Fruit fly (Drosophila melanogaster) whole organism, pupa: ENCODE data around the gene CG42525.

Experiments
- CG10348 ChIP-seq: fragments of 200-800 bp; sonication (Bioruptor generic); IDR thresholded peaks from 2 replicates; pipeline ENCODE4 v1.3.6; 2022; ENCODE audit warnings: missing biosample characterization, missing genetic modification characterization
- CG12605 ChIP-seq: fragments of 200-800 bp; sonication (Bioruptor generic); IDR thresholded peaks from 2 replicates; pipeline ENCODE4 v1.3.6; 2022; ENCODE audit warnings: missing biosample characterization, missing genetic modification characterization
- CG13204 ChIP-seq: fragments of 200-800 bp; sonication (Bioruptor generic); optimal IDR thresholded peaks from 2 replicates; lab custom pipeline; 2018; ENCODE audit warnings: missing biosample characterization, mild to moderate bottlenecking, missing genetic modification characterization, moderate library complexity
- CG14655 ChIP-seq: fragments of 200-800 bp; sonication (Bioruptor generic); optimal IDR thresholded peaks from 3 replicates; lab custom pipeline; 2017; ENCODE audit warnings: mild to moderate bottlenecking, missing biosample characterization, missing genetic modification reagents, missing genetic modification characterization
- CG15710 ChIP-seq: fragments of 200-800 bp; sonication (Bioruptor generic); optimal IDR thresholded peaks from 2 replicates; lab custom pipeline; 2018; ENCODE audit warnings: missing biosample characterization, mild to moderate bottlenecking, missing genetic modification characterization, moderate library complexity
- CG17806 ChIP-seq: fragments of 200-800 bp; sonication (Bioruptor generic); optimal IDR thresholded peaks from 2 replicates; lab custom pipeline; 2018; ENCODE audit warnings: missing biosample characterization, mild to moderate bottlenecking, missing genetic modification characterization, moderate library complexity
- CG32121 ChIP-seq: fragments of 200-800 bp; sonication (Bioruptor generic); IDR thresholded peaks from 2 replicates; pipeline ENCODE4 v1.3.6; 2022; ENCODE audit warnings: missing biosample characterization, missing genetic modification characterization
- CG34367 ChIP-seq: fragments of 200-800 bp; sonication (Bioruptor generic); optimal IDR thresholded peaks from 2 replicates; lab custom pipeline; 2018; ENCODE audit warnings: missing biosample characterization, mild to moderate bottlenecking, missing genetic modification characterization
- CG4496 ChIP-seq: fragments of 200-800 bp; sonication (Bioruptor generic); IDR thresholded peaks from 3 replicates; pipeline ENCODE4 v1.3.6; 2022; ENCODE audit warnings: missing biosample characterization, missing genetic modification characterization
- CG8159 ChIP-seq: fragments of 200-800 bp; sonication (Bioruptor generic); optimal IDR thresholded peaks from 3 replicates; lab custom pipeline; 2018; ENCODE audit warnings: missing biosample characterization, mild to moderate bottlenecking, missing genetic modification characterization, moderate library complexity
- CG8301 ChIP-seq: fragments of 200-800 bp; sonication (Bioruptor generic); optimal IDR thresholded peaks from 2 replicates; lab custom pipeline; 2018; ENCODE audit warnings: missing biosample characterization, mild to moderate bottlenecking, missing genetic modification characterization
- CG9948 ChIP-seq: fragments of 200-800 bp; sonication (Bioruptor generic); optimal IDR thresholded peaks from 2 replicates; lab custom pipeline; 2018; ENCODE audit warnings: missing biosample characterization, mild to moderate bottlenecking, missing genetic modification characterization, moderate library complexity
- D1 ChIP-seq: fragments of 200-800 bp; sonication (Bioruptor generic); optimal IDR thresholded peaks from 2 replicates; lab custom pipeline; 2018; ENCODE audit warnings: missing biosample characterization, mild to moderate bottlenecking, missing genetic modification characterization, moderate library complexity
- EcR ChIP-seq: fragments of 200-800 bp; sonication (Bioruptor generic); optimal IDR thresholded peaks from 3 replicates; lab custom pipeline; 2019; ENCODE audit warnings: missing biosample characterization, missing genetic modification characterization, mild to moderate bottlenecking, moderate library complexity, missing genetic modification reagents
- Ets98B ChIP-seq: fragments of 200-800 bp; sonication (Bioruptor generic); IDR thresholded peaks from 2 replicates; pipeline ENCODE4 v1.3.6; 2022; ENCODE audit warnings: missing biosample characterization, missing genetic modification characterization
- Pif1A ChIP-seq: fragments of 200-800 bp; sonication (Bioruptor generic); optimal IDR thresholded peaks from 3 replicates; lab custom pipeline; 2016; ENCODE audit warnings: missing biosample characterization, missing genetic modification characterization
- Pif1B ChIP-seq: fragments of 200-800 bp; sonication (Bioruptor generic); optimal IDR thresholded peaks from 3 replicates; lab custom pipeline; 2016; ENCODE audit warnings: missing biosample characterization, missing genetic modification characterization
- Snoo ChIP-seq: fragments of 200-800 bp; sonication (Bioruptor generic); optimal IDR thresholded peaks from 3 replicates; lab custom pipeline; 2017; ENCODE audit warnings: missing biosample characterization, mild to moderate bottlenecking, missing genetic modification characterization, inconsistent platforms
- fd96Ca ChIP-seq: fragments of 200-800 bp; sonication (Bioruptor generic); IDR thresholded peaks from 3 replicates; pipeline ENCODE4 v1.3.6; 2022; ENCODE audit warnings: missing biosample characterization, missing genetic modification characterization
- gl ChIP-seq: fragments of 200-800 bp; sonication (Bioruptor generic); optimal IDR thresholded peaks from 2 replicates; lab custom pipeline; 2018; ENCODE audit warnings: missing biosample characterization, mild to moderate bottlenecking, missing genetic modification characterization
- rn ChIP-seq: fragments of 200-800 bp; sonication (Bioruptor generic); IDR thresholded peaks from 2 replicates; pipeline ENCODE4 v1.3.6; 2022; ENCODE audit warnings: missing biosample characterization, missing genetic modification characterization

Gene CG42525

dm6 chr3L:3189647-3190046 lies at the start of gene CG42525, which contains the start of gene CG14958:
Gene CG42525, minus strand, starts transcription at chr3L:3189747.
Gene CG14958, plus strand, starts transcription at chr3L:3189978.
- TF ChIP-seq D1 (tag; lab: Kevin White, UChicago) = no peak
- no peak for TF ChIP-seq CG10348 (GFP tag; lab: Robert Waterston, UW)
- no peak for TF ChIP-seq rn (GFP tag; lab: Robert Waterston, UW)
- TF ChIP-seq CG8301 (tag; lab: Kevin White, UChicago) = no peak
- no peak for TF ChIP-seq CG14655 (GFP tag; lab: Kevin White, UChicago)
- TF ChIP-seq CG34367 (tag; lab: Kevin White, UChicago) = no peak
- TF ChIP-seq CG8159 (tag; lab: Kevin White, UChicago) = no peak
- no peak for TF ChIP-seq CG17806 (tag; lab: Kevin White, UChicago)
- no peak for TF ChIP-seq CG9948 (tag; lab: Kevin White, UChicago)
- no peak for TF ChIP-seq CG13204 (GFP tag; lab: Kevin White, UChicago)
- no peak for TF ChIP-seq Pif1B (GFP tag; lab: Kevin White, UChicago)
- TF ChIP-seq CG15710 = no peak
- TF ChIP-seq gl (tag; lab: Kevin White, UChicago) = no peak
- TF ChIP-seq CG12605 = no peak
- no peak for TF ChIP-seq fd96Ca (GFP tag; lab: Robert Waterston, UW)
- TF ChIP-seq EcR = no peak

DNA sequence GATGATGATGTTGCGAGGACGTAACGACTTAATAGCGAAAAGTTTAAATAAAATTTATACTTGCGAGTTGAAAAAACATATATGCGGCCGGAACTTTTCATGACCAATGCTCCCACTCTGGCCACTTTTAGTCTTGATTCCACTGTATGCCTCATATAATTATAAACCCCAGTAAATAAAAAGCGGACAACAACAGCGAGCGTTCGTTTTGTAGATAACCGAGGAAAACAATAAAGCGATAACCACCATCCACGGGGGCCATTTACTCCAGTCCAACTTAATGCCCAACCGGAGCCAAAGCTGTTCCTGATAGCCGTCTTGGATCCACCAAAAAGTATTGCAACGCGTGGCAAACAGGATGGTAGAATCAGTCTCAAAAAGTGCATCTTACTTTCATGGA lies 46.8 kb upstream of the CG42525 start:
- TF ChIP-seq EcR = peak; percentile 45
- TF ChIP-seq CG17806 (tag; lab: Kevin White, UChicago) = no peak

DNA sequence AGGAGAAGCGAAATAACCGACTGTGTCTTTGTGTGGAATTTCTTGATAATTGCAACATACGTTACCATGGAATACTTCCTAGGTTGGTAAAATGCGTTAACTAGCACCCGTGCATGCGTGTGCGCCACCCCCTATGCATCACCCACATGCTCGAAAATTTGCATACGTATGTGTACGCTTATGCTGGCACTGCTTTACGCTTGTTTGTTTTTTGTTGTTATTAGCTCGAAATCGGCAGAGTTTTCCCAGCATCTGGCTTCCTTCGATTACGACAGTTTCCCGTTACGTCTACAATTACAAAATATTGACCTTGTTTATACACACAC lies 36.9 kb upstream of the CG42525 start:
- TF ChIP-seq gl (tag; lab: Kevin White, UChicago) (no peak), Ets98B (GFP tag; lab: Robert Waterston, UW) (peak; percentile 4; the same call in 1 of the 2 replicates), CG32121 (GFP tag; lab: Robert Waterston, UW) (0 out of 2 replicates have a peak, but pooled peaks have one; percentile 0)

DNA sequence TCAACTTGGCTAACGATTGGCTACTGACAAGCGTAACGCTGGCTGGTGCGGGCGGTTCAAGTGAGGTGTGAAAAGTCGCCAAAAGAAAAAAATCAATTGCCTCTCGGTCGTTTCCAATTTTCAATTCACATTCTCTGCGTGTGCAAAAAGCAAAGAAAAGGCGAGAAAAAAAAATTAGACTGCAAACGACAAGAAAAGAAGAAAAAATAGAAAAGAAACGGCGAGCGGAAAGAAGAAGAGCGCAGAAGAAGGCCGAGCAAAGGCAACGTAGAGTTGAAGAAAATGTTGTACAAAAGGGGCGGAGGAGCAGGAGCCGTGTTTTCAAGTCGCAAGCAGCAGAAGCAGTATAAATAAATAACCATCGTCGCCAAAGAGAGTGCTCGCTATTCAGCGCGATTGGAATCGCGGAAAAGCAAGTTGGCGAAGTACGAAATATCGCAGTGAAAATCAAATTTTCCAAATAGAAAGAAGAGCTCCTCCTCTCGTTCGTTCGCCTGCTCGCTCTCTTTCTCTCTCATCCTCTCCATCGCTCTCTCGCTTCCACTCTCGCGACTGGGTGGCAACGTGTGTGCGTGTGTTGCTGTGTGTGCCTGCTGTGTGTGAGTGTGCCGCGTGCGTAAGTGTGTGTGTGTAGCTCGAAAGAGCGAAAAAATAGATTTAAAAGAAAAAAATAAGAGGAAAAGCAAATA lies 36.4 kb upstream of the CG42525 start:
- no peak for TF ChIP-seq D1 (tag; lab: Kevin White, UChicago)
- TF ChIP-seq CG14655 (GFP tag; lab: Kevin White, UChicago) = peak; percentile 52
- peak; percentile 62 for TF ChIP-seq gl (tag; lab: Kevin White, UChicago)
- TF ChIP-seq Pif1A (GFP tag; lab: Kevin White, UChicago) = no peak
- TF ChIP-seq CG15710 = peak; percentile 42
- TF ChIP-seq CG32121 (GFP tag; lab: Robert Waterston, UW) = peak; percentile 50; the same call in 1 of the 2 replicates
- peak; percentile 58 for TF ChIP-seq CG4496
- TF ChIP-seq CG13204 (GFP tag; lab: Kevin White, UChicago) = peak; percentile 63
- TF ChIP-seq CG8301 (tag; lab: Kevin White, UChicago) = peak; percentile 16
- TF ChIP-seq Snoo = no peak
- peak; percentile 19 for TF ChIP-seq CG34367 (tag; lab: Kevin White, UChicago)
- no peak for TF ChIP-seq CG10348 (GFP tag; lab: Robert Waterston, UW)
- peak; percentile 76; the same call in 2 of the 3 replicates for TF ChIP-seq fd96Ca (GFP tag; lab: Robert Waterston, UW)
- peak; percentile 59 for TF ChIP-seq CG12605
- 0 out of 2 replicates have a peak, but pooled peaks have one; percentile 8 for TF ChIP-seq rn (GFP tag; lab: Robert Waterston, UW)
- no peak for TF ChIP-seq CG9948 (tag; lab: Kevin White, UChicago)
- peak; percentile 53 for TF ChIP-seq EcR
- no peak for TF ChIP-seq CG8159 (tag; lab: Kevin White, UChicago)
- peak; percentile 65 for TF ChIP-seq Ets98B (GFP tag; lab: Robert Waterston, UW)
- no peak for TF ChIP-seq Pif1B (GFP tag; lab: Kevin White, UChicago)
- TF ChIP-seq CG17806 (tag; lab: Kevin White, UChicago) = peak; percentile 22

- TF ChIP-seq Pif1A (GFP tag; lab: Kevin White, UChicago) (no peak), fd96Ca (GFP tag; lab: Robert Waterston, UW) (no peak; the same call in 2 of the 3 replicates), CG10348 (GFP tag; lab: Robert Waterston, UW) (no peak), CG32121 (GFP tag; lab: Robert Waterston, UW) (no peak), rn (GFP tag; lab: Robert Waterston, UW) (no peak), CG4496 (no peak), CG34367 (tag; lab: Kevin White, UChicago) (no peak), Snoo (no peak), D1 (tag; lab: Kevin White, UChicago) (no peak), gl (tag; lab: Kevin White, UChicago) (no peak), CG13204 (GFP tag; lab: Kevin White, UChicago) (no peak), Ets98B (GFP tag; lab: Robert Waterston, UW) (no peak), CG17806 (tag; lab: Kevin White, UChicago) (no peak), CG12605 (no peak), CG14655 (GFP tag; lab: Kevin White, UChicago) (no peak), EcR (no peak)
These were observed 35.5 kb upstream of the CG42525 start, which contains the start of gene Larp4B for dm6 chr3L:3224740-3225719. Gene Larp4B, plus strand, starts transcription at chr3L:3224838.
